Worm (Caenorhabditis elegans): ENCODE results near the gene srd-65.

- TF ChIP-seq Y79H2A.3 (GFP tag; conservative IDR thresholded peaks at IDR 0.05) (no peak), D2030.7 (GFP tag; IDR thresholded peaks at IDR 0.05) (no peak)
Measured at ce11 chrIII:2265986-2266701, 42.3 kb upstream of the srd-65 start, which contains the start of gene fbxa-9.
